Worm (Caenorhabditis elegans): ENCODE results near the gene F29A7.8.

The F29A7.8 gene

ce11 chrII:2757954-2758353, at the start of gene F29A7.8:
Gene F29A7.8 (minus strand): TSS chrII:2758054.
- TF ChIP-seq klf-2 (GFP tag; conservative IDR thresholded peaks at IDR 0.05) (no peak), ref-1 (GFP tag; conservative IDR thresholded peaks at IDR 0.05) (no peak)

DNA sequence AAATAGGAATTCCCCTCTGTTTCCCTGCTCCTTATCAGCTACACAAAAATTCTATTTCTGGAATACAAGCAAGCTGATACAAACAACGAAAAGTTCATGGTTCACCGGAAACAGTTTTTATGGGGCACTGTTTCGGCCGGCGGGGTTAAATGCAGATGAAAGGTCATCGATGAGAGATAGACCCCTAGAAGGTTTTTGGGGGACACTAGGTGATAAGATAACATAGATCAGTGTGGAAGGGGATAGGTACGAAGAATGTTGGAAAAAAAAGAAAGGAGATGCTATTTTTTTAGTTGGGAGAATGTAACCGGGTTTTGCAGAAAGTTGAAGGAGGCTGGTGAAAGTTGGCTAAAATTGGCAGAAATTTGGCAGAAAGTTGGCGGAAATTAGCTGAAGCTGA, 47.7 kb upstream of the F29A7.8 start:
- TF ChIP-seq ztf-29 (GFP tag; IDR thresholded peaks at IDR 0.05) (no peak), med-1 (GFP tag; optimal IDR thresholded peaks at IDR 0.05; ENCODE audit: insufficient read depth) (no peak), tab-1 (GFP tag; IDR thresholded peaks at IDR 0.05) (no peak), cog-1 (tag; optimal IDR thresholded peaks at IDR 0.05) (no peak), ref-1 (GFP tag; conservative IDR thresholded peaks at IDR 0.05) (no peak), ztf-23 (GFP tag; IDR thresholded peaks at IDR 0.05) (no peak), klf-2 (GFP tag; conservative IDR thresholded peaks at IDR 0.05) (no peak), flt-1 (GFP tag; IDR thresholded peaks at IDR 0.05) (no peak), T22C8.4 (GFP tag; IDR thresholded peaks at IDR 0.05) (no peak)

ce11 chrII:2804949-2805348, 47.1 kb upstream of the F29A7.8 start:
- no peak for TF ChIP-seq T22C8.4 (GFP tag; IDR thresholded peaks at IDR 0.05)
- no peak for TF ChIP-seq flt-1 (GFP tag; IDR thresholded peaks at IDR 0.05)
- no peak for TF ChIP-seq tab-1 (GFP tag; IDR thresholded peaks at IDR 0.05)
- TF ChIP-seq klf-2 (GFP tag; conservative IDR thresholded peaks at IDR 0.05): no peak
- no peak for TF ChIP-seq ztf-23 (GFP tag; IDR thresholded peaks at IDR 0.05)
- no peak for TF ChIP-seq cog-1 (tag; optimal IDR thresholded peaks at IDR 0.05)
- no peak for TF ChIP-seq ref-1 (GFP tag; conservative IDR thresholded peaks at IDR 0.05)
- TF ChIP-seq med-1 (GFP tag; optimal IDR thresholded peaks at IDR 0.05; ENCODE audit: insufficient read depth): no peak
- no peak for TF ChIP-seq ztf-29 (GFP tag; IDR thresholded peaks at IDR 0.05)

ce11 chrII:2804245-2804644, 46.4 kb upstream of the F29A7.8 start:
- TF ChIP-seq ztf-23 (GFP tag; IDR thresholded peaks at IDR 0.05): no peak
- no peak for TF ChIP-seq ref-1 (GFP tag; conservative IDR thresholded peaks at IDR 0.05)
- no peak for TF ChIP-seq klf-2 (GFP tag; conservative IDR thresholded peaks at IDR 0.05)
- TF ChIP-seq T22C8.4 (GFP tag; IDR thresholded peaks at IDR 0.05): no peak
- no peak for TF ChIP-seq tab-1 (GFP tag; IDR thresholded peaks at IDR 0.05)
- TF ChIP-seq ztf-29 (GFP tag; IDR thresholded peaks at IDR 0.05): no peak
- no peak for TF ChIP-seq flt-1 (GFP tag; IDR thresholded peaks at IDR 0.05)
- TF ChIP-seq med-1 (GFP tag; optimal IDR thresholded peaks at IDR 0.05; ENCODE audit: insufficient read depth): no peak
- no peak for TF ChIP-seq cog-1 (tag; optimal IDR thresholded peaks at IDR 0.05)

DNA sequence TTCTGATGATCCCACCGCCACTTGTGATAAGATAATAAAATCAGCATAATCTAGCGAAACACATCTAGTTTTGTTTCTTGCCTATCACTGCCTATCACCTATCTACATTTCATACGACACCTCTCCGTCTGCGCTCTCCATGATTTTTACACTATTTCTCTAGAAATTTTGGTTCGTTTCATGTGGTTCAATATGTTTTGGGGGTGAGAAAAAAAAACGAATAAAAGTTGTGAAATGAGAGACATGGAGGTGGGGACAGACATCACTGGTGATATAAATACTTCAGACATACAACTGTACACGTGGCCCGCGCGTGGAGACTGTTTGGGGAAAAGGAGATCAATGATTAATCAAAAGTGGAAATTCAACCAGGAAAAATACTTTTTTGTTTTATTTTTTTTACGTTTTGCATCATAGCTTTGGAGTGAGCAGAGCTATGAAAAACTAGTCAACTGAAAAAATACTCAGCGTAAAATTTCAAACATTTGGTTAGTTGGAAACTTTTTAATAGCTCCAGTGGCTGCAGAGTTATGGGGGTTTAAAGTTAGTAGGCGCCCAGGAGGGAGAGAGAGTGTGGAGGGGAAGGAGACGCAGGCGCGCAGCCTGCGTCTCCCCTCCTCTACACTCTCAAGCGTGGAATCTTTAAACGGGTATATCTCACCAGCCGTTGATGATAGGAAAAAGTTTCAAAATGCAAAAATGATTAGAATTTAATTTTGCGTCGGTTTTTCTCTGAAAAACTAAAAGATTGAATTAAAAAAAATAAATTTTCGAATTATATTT, 45.1 kb upstream of the F29A7.8 start:
- TF ChIP-seq T22C8.4 (GFP tag; IDR thresholded peaks at IDR 0.05) (no peak), ztf-23 (GFP tag; IDR thresholded peaks at IDR 0.05) (no peak), flt-1 (GFP tag; IDR thresholded peaks at IDR 0.05) (no peak), med-1 (GFP tag; optimal IDR thresholded peaks at IDR 0.05; ENCODE audit: insufficient read depth) (no peak), ztf-29 (GFP tag; IDR thresholded peaks at IDR 0.05) (no peak), tab-1 (GFP tag; IDR thresholded peaks at IDR 0.05) (no peak), cog-1 (tag; optimal IDR thresholded peaks at IDR 0.05) (no peak), klf-2 (GFP tag; conservative IDR thresholded peaks at IDR 0.05) (no peak), ref-1 (GFP tag; conservative IDR thresholded peaks at IDR 0.05) (no peak)

ce11 chrII:2801764-2802163, 43.9 kb upstream of the F29A7.8 start:
- TF ChIP-seq tab-1 (GFP tag; IDR thresholded peaks at IDR 0.05) (no peak), klf-2 (GFP tag; conservative IDR thresholded peaks at IDR 0.05) (no peak), flt-1 (GFP tag; IDR thresholded peaks at IDR 0.05) (no peak), T22C8.4 (GFP tag; IDR thresholded peaks at IDR 0.05) (no peak), med-1 (GFP tag; optimal IDR thresholded peaks at IDR 0.05; ENCODE audit: insufficient read depth) (no peak)

- no peak for TF ChIP-seq ztf-29 (GFP tag; IDR thresholded peaks at IDR 0.05)
- TF ChIP-seq cog-1 (tag; optimal IDR thresholded peaks at IDR 0.05): peak; percentile 10
- TF ChIP-seq ref-1 (GFP tag; conservative IDR thresholded peaks at IDR 0.05): no peak
Measured at ce11 chrII:2800550-2801233, 42.8 kb upstream of the F29A7.8 start, which contains the start of gene nhr-119. Gene nhr-119 (minus strand): TSS chrII:2800600.

DNA sequence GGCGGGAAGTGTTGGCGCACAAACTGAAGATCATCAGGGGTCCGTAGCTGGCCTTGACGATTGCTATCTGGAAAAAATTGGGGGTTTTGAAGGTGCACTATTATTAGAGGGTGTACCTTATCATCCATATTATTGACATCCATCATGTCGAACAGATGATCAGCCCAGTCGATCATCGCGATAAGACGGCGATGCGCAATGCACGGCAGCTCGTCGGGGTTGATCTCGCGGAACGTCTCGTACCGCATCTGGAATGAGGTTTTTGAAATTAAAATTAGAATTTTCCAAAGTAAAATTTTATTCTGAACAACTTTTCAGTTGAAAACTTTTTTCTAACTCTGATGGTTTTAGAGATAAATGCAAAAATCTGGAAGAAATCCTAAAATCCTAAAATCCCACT, 40.1 kb upstream of the F29A7.8 start:
- TF ChIP-seq ztf-23 (GFP tag; IDR thresholded peaks at IDR 0.05): no peak
- TF ChIP-seq med-1 (GFP tag; optimal IDR thresholded peaks at IDR 0.05; ENCODE audit: insufficient read depth): no peak
- TF ChIP-seq flt-1 (GFP tag; IDR thresholded peaks at IDR 0.05): no peak
- no peak for TF ChIP-seq ref-1 (GFP tag; conservative IDR thresholded peaks at IDR 0.05)

ce11 chrII:2796431-2796830, 38.6 kb upstream of the F29A7.8 start:
- TF ChIP-seq T22C8.4 (GFP tag; IDR thresholded peaks at IDR 0.05) (no peak), flt-1 (GFP tag; IDR thresholded peaks at IDR 0.05) (no peak), ztf-29 (GFP tag; IDR thresholded peaks at IDR 0.05) (no peak), ztf-23 (GFP tag; IDR thresholded peaks at IDR 0.05) (no peak), cog-1 (tag; optimal IDR thresholded peaks at IDR 0.05) (no peak), ref-1 (GFP tag; conservative IDR thresholded peaks at IDR 0.05) (no peak), med-1 (GFP tag; optimal IDR thresholded peaks at IDR 0.05; ENCODE audit: insufficient read depth) (no peak), tab-1 (GFP tag; IDR thresholded peaks at IDR 0.05) (no peak), klf-2 (GFP tag; conservative IDR thresholded peaks at IDR 0.05) (no peak)

ce11 chrII:2795413-2795812, 37.6 kb upstream of the F29A7.8 start:
- TF ChIP-seq T22C8.4 (GFP tag; IDR thresholded peaks at IDR 0.05) (no peak), klf-2 (GFP tag; conservative IDR thresholded peaks at IDR 0.05) (no peak), tab-1 (GFP tag; IDR thresholded peaks at IDR 0.05) (no peak)

All from whole organism, midembryonic.